Fruit fly (Drosophila melanogaster) whole organism, adult: ENCODE data around the gene VhaAC39-1.

ENCODE experiments used
- CG11617 ChIP-seq: fragments of 200-800 bp; sonication (Bioruptor generic); optimal IDR thresholded peaks from 2 replicates; lab custom pipeline; 2017; ENCODE audit warnings: mild to moderate bottlenecking, missing biosample characterization, missing genetic modification reagents, missing genetic modification characterization
- CG12768 ChIP-seq: fragments of 200-800 bp; sonication (Bioruptor generic); optimal IDR thresholded peaks from 2 replicates; lab custom pipeline; 2017; ENCODE audit warnings: missing biosample characterization, missing genetic modification characterization, mild to moderate bottlenecking, moderate library complexity, missing genetic modification reagents
- CG14711 ChIP-seq: fragments of 200-800 bp; sonication (Bioruptor generic); optimal IDR thresholded peaks from 2 replicates; lab custom pipeline; 2018; ENCODE audit warnings: missing biosample characterization, mild to moderate bottlenecking, missing genetic modification characterization, moderate library complexity
- CG1620 ChIP-seq: fragments of 200-800 bp; sonication (Bioruptor generic); optimal IDR thresholded peaks from 2 replicates; lab custom pipeline; 2016; ENCODE audit warnings: missing biosample characterization, missing genetic modification characterization
- CG33017 ChIP-seq: fragments of 200-800 bp; sonication (Bioruptor generic); optimal IDR thresholded peaks from 2 replicates; lab custom pipeline; 2018; ENCODE audit warnings: missing biosample characterization, mild to moderate bottlenecking, missing genetic modification characterization, moderate library complexity
- CG5204 ChIP-seq: fragments of 200-800 bp; sonication (Bioruptor generic); optimal IDR thresholded peaks from 2 replicates; lab custom pipeline; 2016; ENCODE audit warnings: missing biosample characterization, missing genetic modification characterization
- CG7045 ChIP-seq: fragments of 200-800 bp; sonication (Bioruptor generic); optimal IDR thresholded peaks from 2 replicates; lab custom pipeline; 2017; ENCODE audit warnings: missing biosample characterization, mild to moderate bottlenecking, missing genetic modification characterization
- CG7101 ChIP-seq: fragments of 200-800 bp; sonication (Bioruptor generic); optimal IDR thresholded peaks from 2 replicates; lab custom pipeline; 2018; ENCODE audit warnings: missing biosample characterization, mild to moderate bottlenecking, missing genetic modification characterization, moderate library complexity
- Clk ChIP-seq: fragments of 200-800 bp; sonication (Bioruptor generic); optimal IDR thresholded peaks from 2 replicates; lab custom pipeline; 2017; ENCODE audit warnings: missing biosample characterization, missing genetic modification characterization
- Crg-1 ChIP-seq: fragments of 200-800 bp; sonication (Bioruptor generic); optimal IDR thresholded peaks from 2 replicates; lab custom pipeline; 2016; ENCODE audit warnings: missing biosample characterization, missing genetic modification characterization
- Hr96 ChIP-seq: fragments of 200-800 bp; sonication (Bioruptor generic); optimal IDR thresholded peaks from 2 replicates; lab custom pipeline; 2016; ENCODE audit warnings: missing biosample characterization, missing genetic modification characterization
- Mnt ChIP-seq: fragments of 200-800 bp; sonication (Bioruptor generic); optimal IDR thresholded peaks from 2 replicates; lab custom pipeline; 2016; ENCODE audit warnings: missing biosample characterization, mild to moderate bottlenecking, missing genetic modification characterization
- bab1 ChIP-seq: fragments of 200-800 bp; sonication (Bioruptor generic); optimal IDR thresholded peaks from 3 replicates; lab custom pipeline; 2019; ENCODE audit warnings: missing biosample characterization, mild to moderate bottlenecking, missing genetic modification characterization, moderate library complexity
- cic ChIP-seq: fragments of 200-800 bp; sonication (Bioruptor generic); optimal IDR thresholded peaks from 2 replicates; lab custom pipeline; 2017; ENCODE audit warnings: missing biosample characterization, mild to moderate bottlenecking, missing genetic modification characterization, moderate library complexity
- cnc ChIP-seq, 2 experiments: fragments of >200 bp; optimal IDR thresholded peaks; 2 replicates each; lab custom pipeline; 2017
- kay ChIP-seq: fragments of 200-800 bp; sonication (Bioruptor generic); peaks from one replicate; lab custom pipeline; 2016; ENCODE audit warnings: missing biosample characterization, missing genetic modification characterization, borderline replicate concordance
- ovo ChIP-seq: fragments of 200-800 bp; sonication (Bioruptor generic); optimal IDR thresholded peaks from 2 replicates; lab custom pipeline; 2016; ENCODE audit warnings: missing biosample characterization, missing genetic modification characterization
- pad ChIP-seq: fragments of 200-800 bp; sonication (Bioruptor generic); optimal IDR thresholded peaks from 3 replicates; lab custom pipeline; 2017; ENCODE audit warnings: missing biosample characterization, missing genetic modification characterization, mild to moderate bottlenecking, moderate library complexity, missing genetic modification reagents
- tj ChIP-seq: fragments of 200-800 bp; sonication (Bioruptor generic); optimal IDR thresholded peaks from 3 replicates; lab custom pipeline; 2017; ENCODE audit warnings: missing biosample characterization, mild to moderate bottlenecking, missing genetic modification characterization, moderate library complexity
- toe ChIP-seq: fragments of 200-800 bp; sonication (Bioruptor generic); optimal IDR thresholded peaks from 2 replicates; lab custom pipeline; 2016; ENCODE audit warnings: missing biosample characterization, missing genetic modification characterization

Gene VhaAC39-1

dm6 chrX:3835764-3836342 is 44.7 kb upstream of the VhaAC39-1 start:
- TF ChIP-seq Hr96 (GFP tag; lab: Kevin White, UChicago), result no peak
- peak; percentile 88 for TF ChIP-seq pad (GFP tag; lab: Kevin White, UChicago)

DNA sequence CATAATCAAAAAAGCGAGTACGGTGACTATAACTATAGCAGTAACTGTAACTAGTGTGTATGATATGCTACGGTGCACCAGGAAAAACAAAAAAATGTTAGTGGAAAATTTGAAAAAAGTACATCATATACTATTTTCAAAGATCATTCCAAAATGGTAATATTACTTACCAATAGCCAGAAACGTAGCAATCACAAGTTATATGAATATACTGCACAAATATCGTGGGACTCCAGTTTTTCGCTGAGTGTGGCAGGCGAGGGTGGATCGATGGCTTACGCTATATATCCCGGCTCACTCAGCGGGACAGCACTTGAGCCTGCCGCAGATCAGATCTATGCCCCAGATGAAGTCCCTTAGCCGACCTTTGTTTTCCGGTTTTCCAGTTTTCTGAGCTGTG is 42.9 kb upstream of the VhaAC39-1 start:
- TF ChIP-seq CG14711 (tag; lab: Kevin White, UChicago) (no peak), pad (GFP tag; lab: Kevin White, UChicago) (no peak), ovo (GFP tag; lab: Kevin White, UChicago) (no peak), Mnt (GFP tag; lab: Kevin White, UChicago) (no peak), CG1620 (GFP tag; lab: Kevin White, UChicago) (no peak), CG33017 (tag; lab: Kevin White, UChicago) (no peak), toe (no peak), Hr96 (GFP tag; lab: Kevin White, UChicago) (no peak), CG12768 (no peak), Clk (GFP tag; lab: Kevin White, UChicago) (no peak), Crg-1 (no peak), cic (GFP tag; lab: Kevin White, UChicago) (no peak), CG7101 (no peak), CG7045 (GFP tag; lab: Kevin White, UChicago) (no peak), kay (no peak), bab1 (GFP tag; lab: Kevin White, UChicago) (no peak), CG11617 (GFP tag; lab: Kevin White, UChicago) (no peak), cnc (optimal IDR thresholded peaks at IDR 0.05; lab: Kevin White, UChicago) (no peak), tj (GFP tag; lab: Kevin White, UChicago) (no peak)

dm6 chrX:3838648-3839047 is 41.9 kb upstream of the VhaAC39-1 start:
- no peak for TF ChIP-seq cnc (optimal IDR thresholded peaks at IDR 0.05; lab: Kevin White, UChicago)
- no peak for TF ChIP-seq ovo (GFP tag; lab: Kevin White, UChicago)
- TF ChIP-seq Mnt (GFP tag; lab: Kevin White, UChicago), result no peak
- no peak for TF ChIP-seq bab1 (GFP tag; lab: Kevin White, UChicago)
- no peak for TF ChIP-seq CG14711 (tag; lab: Kevin White, UChicago)
- no peak for TF ChIP-seq pad (GFP tag; lab: Kevin White, UChicago)
- TF ChIP-seq CG1620 (GFP tag; lab: Kevin White, UChicago), result no peak
- no peak for TF ChIP-seq CG7101
- no peak for TF ChIP-seq Hr96 (GFP tag; lab: Kevin White, UChicago)
- no peak for TF ChIP-seq CG11617 (GFP tag; lab: Kevin White, UChicago)
- TF ChIP-seq tj (GFP tag; lab: Kevin White, UChicago), result no peak
- no peak for TF ChIP-seq kay
- TF ChIP-seq CG12768, result no peak
- TF ChIP-seq CG7045 (GFP tag; lab: Kevin White, UChicago), result no peak
- TF ChIP-seq Clk (GFP tag; lab: Kevin White, UChicago), result no peak
- no peak for TF ChIP-seq cic (GFP tag; lab: Kevin White, UChicago)
- no peak for TF ChIP-seq CG5204 (GFP tag; lab: Kevin White, UChicago)

DNA sequence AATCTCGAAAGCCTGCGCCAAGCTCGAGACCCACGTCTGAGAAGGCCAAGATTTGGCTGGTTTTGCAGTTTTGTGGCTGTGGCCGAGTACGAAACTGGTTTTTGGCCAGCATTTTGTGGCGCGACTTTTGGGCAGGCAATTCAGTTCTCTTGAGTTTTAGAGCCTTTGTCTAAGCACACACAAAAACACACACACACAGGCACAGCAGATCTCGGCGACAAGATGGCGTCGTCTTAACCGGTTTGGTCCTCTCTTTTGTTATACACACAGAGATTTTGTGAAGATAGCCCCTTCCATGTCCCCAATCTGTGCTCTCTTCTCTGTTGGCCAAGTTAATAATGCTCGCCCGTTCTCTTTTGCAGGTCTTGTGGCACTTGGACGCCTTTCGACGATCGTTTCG is 39.6 kb upstream of the VhaAC39-1 start:
- TF ChIP-seq ovo (GFP tag; lab: Kevin White, UChicago) (no peak), CG12768 (no peak), CG14711 (tag; lab: Kevin White, UChicago) (no peak), CG33017 (tag; lab: Kevin White, UChicago) (no peak), kay (no peak), CG7045 (GFP tag; lab: Kevin White, UChicago) (no peak), bab1 (GFP tag; lab: Kevin White, UChicago) (no peak), toe (no peak), Crg-1 (no peak)

- TF ChIP-seq ovo (GFP tag; lab: Kevin White, UChicago) (no peak), CG11617 (GFP tag; lab: Kevin White, UChicago) (no peak), CG14711 (tag; lab: Kevin White, UChicago) (no peak), cnc (optimal IDR thresholded peaks at IDR 0.05; lab: Kevin White, UChicago) (no peak), CG7101 (no peak), Mnt (GFP tag; lab: Kevin White, UChicago) (no peak), cic (GFP tag; lab: Kevin White, UChicago) (no peak), CG5204 (GFP tag; lab: Kevin White, UChicago) (no peak), kay (no peak), bab1 (GFP tag; lab: Kevin White, UChicago) (no peak), CG1620 (GFP tag; lab: Kevin White, UChicago) (no peak), Crg-1 (no peak), tj (GFP tag; lab: Kevin White, UChicago) (no peak), CG12768 (no peak), Clk (GFP tag; lab: Kevin White, UChicago) (no peak)
Observed at dm6 chrX:3842898-3843297, 37.6 kb upstream of the VhaAC39-1 start.

dm6 chrX:3845340-3846161 is 35.0 kb upstream of the VhaAC39-1 start:
- TF ChIP-seq CG7101 (no peak), cnc (optimal IDR thresholded peaks at IDR 0.05; lab: Kevin White, UChicago) (no peak), toe (no peak), tj (GFP tag; lab: Kevin White, UChicago) (peak; percentile 65), kay (no peak), cic (GFP tag; lab: Kevin White, UChicago) (no peak), pad (GFP tag; lab: Kevin White, UChicago) (peak; percentile 51)
